Fruit fly (Drosophila melanogaster): Measurements from ENCODE around the gene eIF3h.

Gene eIF3h

dm6 chr2L:5043495-5044146 is 9.3 kb downstream of the eIF3h start:
- TF ChIP-seq CG8478 (optimal IDR thresholded peaks at IDR 0.05) = no peak
- TF ChIP-seq Dll (optimal IDR thresholded peaks at IDR 0.05) = no peak
- TF ChIP-seq psq (optimal IDR thresholded peaks at IDR 0.05) = no peak
- TF ChIP-seq pan (optimal IDR thresholded peaks at IDR 0.05) = no peak
- TF ChIP-seq usp (GFP tag; optimal IDR thresholded peaks at IDR 0.05) = no peak
- TF ChIP-seq EcR (GFP tag; optimal IDR thresholded peaks at IDR 0.05) = no peak

- TF ChIP-seq EcR (GFP tag; optimal IDR thresholded peaks at IDR 0.05) = no peak
- no peak for TF ChIP-seq usp (GFP tag; optimal IDR thresholded peaks at IDR 0.05)
- no peak for TF ChIP-seq psq (optimal IDR thresholded peaks at IDR 0.05)
- TF ChIP-seq Dll (optimal IDR thresholded peaks at IDR 0.05) = no peak
- no peak for TF ChIP-seq CG8478 (optimal IDR thresholded peaks at IDR 0.05)
- TF ChIP-seq pan (optimal IDR thresholded peaks at IDR 0.05) = no peak
Measured at dm6 chr2L:5043043-5043442, 9.9 kb downstream of the eIF3h start, which contains the start of the genes CG33995, CG44000 and CG44001. Gene CG33995 (plus strand): TSS chr2L:5043270. Gene CG44000 (plus strand): TSS chr2L:5043270. Gene CG44001 (plus strand): TSS chr2L:5043270.

dm6 chr2L:5042076-5042475 is 10.8 kb downstream of the eIF3h start:
- no peak for TF ChIP-seq Dll (optimal IDR thresholded peaks at IDR 0.05)
- no peak for TF ChIP-seq psq (optimal IDR thresholded peaks at IDR 0.05)
- TF ChIP-seq CG8478 (optimal IDR thresholded peaks at IDR 0.05) = no peak
- TF ChIP-seq usp (GFP tag; optimal IDR thresholded peaks at IDR 0.05) = no peak
- TF ChIP-seq EcR (GFP tag; optimal IDR thresholded peaks at IDR 0.05) = no peak
- TF ChIP-seq pan (optimal IDR thresholded peaks at IDR 0.05) = no peak

dm6 chr2L:5037402-5037860 is 15.5 kb downstream of the eIF3h start, which contains the start of the genes CG14042 and SP555:
Gene CG14042 (plus strand): TSS chr2L:5037709.
Gene SP555 (plus strand): TSS chr2L:5037709.
- TF ChIP-seq usp (GFP tag; optimal IDR thresholded peaks at IDR 0.05) (no peak), pan (optimal IDR thresholded peaks at IDR 0.05) (no peak), CG8478 (optimal IDR thresholded peaks at IDR 0.05) (no peak), Dll (optimal IDR thresholded peaks at IDR 0.05) (no peak), EcR (GFP tag; optimal IDR thresholded peaks at IDR 0.05) (no peak), psq (optimal IDR thresholded peaks at IDR 0.05) (no peak)

dm6 chr2L:5036120-5036519 is 16.8 kb downstream of the eIF3h start:
- no peak for TF ChIP-seq usp (GFP tag; optimal IDR thresholded peaks at IDR 0.05)
- TF ChIP-seq EcR (GFP tag; optimal IDR thresholded peaks at IDR 0.05) = no peak
- TF ChIP-seq psq (optimal IDR thresholded peaks at IDR 0.05) = no peak
- no peak for TF ChIP-seq CG8478 (optimal IDR thresholded peaks at IDR 0.05)
- no peak for TF ChIP-seq Dll (optimal IDR thresholded peaks at IDR 0.05)

- no peak for TF ChIP-seq Dll (optimal IDR thresholded peaks at IDR 0.05)
Measured at dm6 chr2L:5031886-5032285, 21.0 kb downstream of the eIF3h start.

- no peak for TF ChIP-seq psq (optimal IDR thresholded peaks at IDR 0.05)
Measured at dm6 chr2L:5031399-5031798, 21.5 kb downstream of the eIF3h start.

dm6 chr2L:5030535-5030934 is 22.4 kb downstream of the eIF3h start:
- TF ChIP-seq psq (optimal IDR thresholded peaks at IDR 0.05) = no peak
- TF ChIP-seq CG8478 (optimal IDR thresholded peaks at IDR 0.05) = no peak
- no peak for TF ChIP-seq Dll (optimal IDR thresholded peaks at IDR 0.05)
- no peak for TF ChIP-seq pan (optimal IDR thresholded peaks at IDR 0.05)
- TF ChIP-seq EcR (GFP tag; optimal IDR thresholded peaks at IDR 0.05) = no peak
- TF ChIP-seq usp (GFP tag; optimal IDR thresholded peaks at IDR 0.05) = no peak

- TF ChIP-seq Dll (optimal IDR thresholded peaks at IDR 0.05) (no peak), pan (optimal IDR thresholded peaks at IDR 0.05) (no peak), CG8478 (optimal IDR thresholded peaks at IDR 0.05) (no peak), psq (optimal IDR thresholded peaks at IDR 0.05) (no peak), usp (GFP tag; optimal IDR thresholded peaks at IDR 0.05) (no peak), EcR (GFP tag; optimal IDR thresholded peaks at IDR 0.05) (no peak)
Measured at dm6 chr2L:5029809-5030108, 23.1 kb downstream of the eIF3h start.

- no peak for TF ChIP-seq pan (optimal IDR thresholded peaks at IDR 0.05)
- no peak for TF ChIP-seq CG8478 (optimal IDR thresholded peaks at IDR 0.05)
- no peak for TF ChIP-seq usp (GFP tag; optimal IDR thresholded peaks at IDR 0.05)
- no peak for TF ChIP-seq psq (optimal IDR thresholded peaks at IDR 0.05)
- TF ChIP-seq EcR (GFP tag; optimal IDR thresholded peaks at IDR 0.05) = no peak
- TF ChIP-seq Dll (optimal IDR thresholded peaks at IDR 0.05) = no peak
Measured at dm6 chr2L:5029049-5029808, 23.7 kb downstream of the eIF3h start, which contains the start of gene Col4a1. Gene Col4a1 (plus strand): TSS chr2L:5029609.

- TF ChIP-seq pan (optimal IDR thresholded peaks at IDR 0.05) (no peak), psq (optimal IDR thresholded peaks at IDR 0.05) (no peak), CG8478 (optimal IDR thresholded peaks at IDR 0.05) (no peak), usp (GFP tag; optimal IDR thresholded peaks at IDR 0.05) (no peak), Dll (optimal IDR thresholded peaks at IDR 0.05) (no peak), EcR (GFP tag; optimal IDR thresholded peaks at IDR 0.05) (no peak)
Measured at dm6 chr2L:5028091-5028490, 24.8 kb downstream of the eIF3h start, which contains the start of gene vkg. Gene vkg (minus strand): TSS chr2L:5028191.

dm6 chr2L:5027321-5028069 is 25.4 kb downstream of the eIF3h start:
- TF ChIP-seq usp (GFP tag; optimal IDR thresholded peaks at IDR 0.05) (no peak), CG8478 (optimal IDR thresholded peaks at IDR 0.05) (no peak), psq (optimal IDR thresholded peaks at IDR 0.05) (no peak), pan (optimal IDR thresholded peaks at IDR 0.05) (no peak), Dll (optimal IDR thresholded peaks at IDR 0.05) (no peak), EcR (GFP tag; optimal IDR thresholded peaks at IDR 0.05) (no peak)
